Fruit fly (Drosophila melanogaster) whole organism, adult: Measurements from ENCODE around the gene CG5013.

ENCODE experiments used
- CG11617 ChIP-seq: fragments of 200-800 bp; sonication (Bioruptor generic); optimal IDR thresholded peaks from 2 replicates; lab custom pipeline; 2017; ENCODE audit warnings: mild to moderate bottlenecking, missing biosample characterization, missing genetic modification reagents, missing genetic modification characterization
- CG12768 ChIP-seq: fragments of 200-800 bp; sonication (Bioruptor generic); optimal IDR thresholded peaks from 2 replicates; lab custom pipeline; 2017; ENCODE audit warnings: missing biosample characterization, missing genetic modification characterization, mild to moderate bottlenecking, moderate library complexity, missing genetic modification reagents
- CG14711 ChIP-seq: fragments of 200-800 bp; sonication (Bioruptor generic); optimal IDR thresholded peaks from 2 replicates; lab custom pipeline; 2018; ENCODE audit warnings: missing biosample characterization, mild to moderate bottlenecking, missing genetic modification characterization, moderate library complexity
- CG1620 ChIP-seq: fragments of 200-800 bp; sonication (Bioruptor generic); optimal IDR thresholded peaks from 2 replicates; lab custom pipeline; 2016; ENCODE audit warnings: missing biosample characterization, missing genetic modification characterization
- CG33017 ChIP-seq: fragments of 200-800 bp; sonication (Bioruptor generic); optimal IDR thresholded peaks from 2 replicates; lab custom pipeline; 2018; ENCODE audit warnings: missing biosample characterization, mild to moderate bottlenecking, missing genetic modification characterization, moderate library complexity
- CG5204 ChIP-seq: fragments of 200-800 bp; sonication (Bioruptor generic); optimal IDR thresholded peaks from 2 replicates; lab custom pipeline; 2016; ENCODE audit warnings: missing biosample characterization, missing genetic modification characterization
- CG7045 ChIP-seq: fragments of 200-800 bp; sonication (Bioruptor generic); optimal IDR thresholded peaks from 2 replicates; lab custom pipeline; 2017; ENCODE audit warnings: missing biosample characterization, mild to moderate bottlenecking, missing genetic modification characterization
- CG7101 ChIP-seq: fragments of 200-800 bp; sonication (Bioruptor generic); optimal IDR thresholded peaks from 2 replicates; lab custom pipeline; 2018; ENCODE audit warnings: missing biosample characterization, mild to moderate bottlenecking, missing genetic modification characterization, moderate library complexity
- Clk ChIP-seq: fragments of 200-800 bp; sonication (Bioruptor generic); optimal IDR thresholded peaks from 2 replicates; lab custom pipeline; 2017; ENCODE audit warnings: missing biosample characterization, missing genetic modification characterization
- Crg-1 ChIP-seq: fragments of 200-800 bp; sonication (Bioruptor generic); optimal IDR thresholded peaks from 2 replicates; lab custom pipeline; 2016; ENCODE audit warnings: missing biosample characterization, missing genetic modification characterization
- Hr96 ChIP-seq: fragments of 200-800 bp; sonication (Bioruptor generic); optimal IDR thresholded peaks from 2 replicates; lab custom pipeline; 2016; ENCODE audit warnings: missing biosample characterization, missing genetic modification characterization
- Mnt ChIP-seq: fragments of 200-800 bp; sonication (Bioruptor generic); optimal IDR thresholded peaks from 2 replicates; lab custom pipeline; 2016; ENCODE audit warnings: missing biosample characterization, mild to moderate bottlenecking, missing genetic modification characterization
- bab1 ChIP-seq: fragments of 200-800 bp; sonication (Bioruptor generic); optimal IDR thresholded peaks from 3 replicates; lab custom pipeline; 2019; ENCODE audit warnings: missing biosample characterization, mild to moderate bottlenecking, missing genetic modification characterization, moderate library complexity
- cic ChIP-seq: fragments of 200-800 bp; sonication (Bioruptor generic); optimal IDR thresholded peaks from 2 replicates; lab custom pipeline; 2017; ENCODE audit warnings: missing biosample characterization, mild to moderate bottlenecking, missing genetic modification characterization, moderate library complexity
- cnc ChIP-seq, 2 experiments: fragments of >200 bp; optimal IDR thresholded peaks; 2 replicates each; lab custom pipeline; 2017
- kay ChIP-seq: fragments of 200-800 bp; sonication (Bioruptor generic); peaks from one replicate; lab custom pipeline; 2016; ENCODE audit warnings: missing biosample characterization, missing genetic modification characterization, borderline replicate concordance
- ovo ChIP-seq: fragments of 200-800 bp; sonication (Bioruptor generic); optimal IDR thresholded peaks from 2 replicates; lab custom pipeline; 2016; ENCODE audit warnings: missing biosample characterization, missing genetic modification characterization
- pad ChIP-seq: fragments of 200-800 bp; sonication (Bioruptor generic); optimal IDR thresholded peaks from 3 replicates; lab custom pipeline; 2017; ENCODE audit warnings: missing biosample characterization, missing genetic modification characterization, mild to moderate bottlenecking, moderate library complexity, missing genetic modification reagents
- tj ChIP-seq: fragments of 200-800 bp; sonication (Bioruptor generic); optimal IDR thresholded peaks from 3 replicates; lab custom pipeline; 2017; ENCODE audit warnings: missing biosample characterization, mild to moderate bottlenecking, missing genetic modification characterization, moderate library complexity

Gene CG5013

DNA sequence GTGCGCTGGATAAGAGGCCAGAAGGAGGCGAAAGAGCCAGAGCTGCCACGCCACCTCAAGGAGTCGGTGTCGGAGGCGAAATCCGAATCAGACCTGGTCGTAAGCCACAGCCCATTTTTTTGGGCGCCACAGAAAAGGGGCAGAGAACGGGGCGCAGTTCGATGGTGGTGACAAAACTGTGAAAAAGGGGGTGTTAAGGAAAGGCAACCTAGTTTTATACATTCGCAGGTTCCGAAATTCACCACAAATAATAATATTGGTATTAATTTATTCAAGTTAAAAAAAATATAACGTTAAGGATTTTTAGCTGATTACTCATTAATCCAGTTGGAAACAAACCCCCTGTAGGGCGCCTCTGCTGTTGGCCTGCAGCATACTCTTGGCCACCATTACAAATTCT, 25.8 kb upstream of the CG5013 start:
- no peak for TF ChIP-seq Mnt (GFP tag; lab: Kevin White, UChicago)
- no peak for TF ChIP-seq Crg-1 (GFP tag; lab: Kevin White, UChicago)
- TF ChIP-seq CG12768 (GFP tag; lab: Kevin White, UChicago): no peak
- TF ChIP-seq CG7045 (GFP tag; lab: Kevin White, UChicago): no peak

- TF ChIP-seq kay (GFP tag; lab: Kevin White, UChicago): no peak
- no peak for TF ChIP-seq CG11617
- no peak for TF ChIP-seq CG7045 (GFP tag; lab: Kevin White, UChicago)
Observed at dm6 chr3R:16024110-16024509, 25.4 kb upstream of the CG5013 start.

- TF ChIP-seq ovo (GFP tag; lab: Kevin White, UChicago): peak; percentile 3
- TF ChIP-seq Hr96 (GFP tag; lab: Kevin White, UChicago): no peak
- TF ChIP-seq cnc (optimal IDR thresholded peaks at IDR 0.05; lab: Kevin White, UChicago): no peak
- no peak for TF ChIP-seq Mnt (GFP tag; lab: Kevin White, UChicago)
- no peak for TF ChIP-seq cic (GFP tag; lab: Kevin White, UChicago)
- no peak for TF ChIP-seq CG7045 (GFP tag; lab: Kevin White, UChicago)
- no peak for TF ChIP-seq CG7101 (tag; lab: Kevin White, UChicago)
- TF ChIP-seq pad (GFP tag; lab: Kevin White, UChicago): peak; percentile 37
- TF ChIP-seq Crg-1 (GFP tag; lab: Kevin White, UChicago): no peak
- no peak for TF ChIP-seq CG14711
- TF ChIP-seq kay (GFP tag; lab: Kevin White, UChicago): no peak
- TF ChIP-seq CG33017: no peak
- no peak for TF ChIP-seq tj (GFP tag; lab: Kevin White, UChicago)
- no peak for TF ChIP-seq Clk (GFP tag; lab: Kevin White, UChicago)
Observed at dm6 chr3R:16025587-16026223, 23.8 kb upstream of the CG5013 start, which contains the start of gene pnr. Gene pnr (plus strand): TSS chr3R:16026079.

- TF ChIP-seq Crg-1 (GFP tag; lab: Kevin White, UChicago) (no peak), Mnt (GFP tag; lab: Kevin White, UChicago) (no peak), CG5204 (GFP tag; lab: Kevin White, UChicago) (no peak), CG12768 (GFP tag; lab: Kevin White, UChicago) (no peak), CG11617 (no peak), CG1620 (GFP tag; lab: Kevin White, UChicago) (no peak), CG14711 (no peak), bab1 (GFP tag; lab: Kevin White, UChicago) (no peak)
Observed at dm6 chr3R:16028651-16029050, 20.8 kb upstream of the CG5013 start.

DNA sequence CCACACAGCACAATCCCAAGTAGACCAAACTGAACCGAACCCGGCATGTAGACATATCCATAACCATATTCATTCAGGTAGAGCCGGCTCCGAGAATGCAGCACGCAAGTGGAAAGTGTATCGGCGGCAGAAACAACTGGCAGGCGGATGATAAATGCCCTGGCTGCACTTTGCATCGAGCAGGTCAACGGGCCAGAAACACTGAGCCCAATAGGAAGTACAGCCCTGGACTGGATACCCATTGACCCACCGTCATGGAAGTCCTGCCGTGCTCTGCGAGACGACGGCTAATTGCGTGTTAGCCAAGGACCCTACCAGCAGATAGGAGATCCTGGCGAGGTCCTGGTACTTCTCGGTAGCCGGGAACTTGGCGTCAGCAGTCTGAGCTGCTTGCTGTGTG, 19.9 kb upstream of the CG5013 start:
- TF ChIP-seq CG12768 (GFP tag; lab: Kevin White, UChicago): no peak
- no peak for TF ChIP-seq ovo (GFP tag; lab: Kevin White, UChicago)
- TF ChIP-seq kay (GFP tag; lab: Kevin White, UChicago): no peak
- no peak for TF ChIP-seq Clk (GFP tag; lab: Kevin White, UChicago)
- TF ChIP-seq cic (GFP tag; lab: Kevin White, UChicago): no peak
- no peak for TF ChIP-seq cnc (optimal IDR thresholded peaks at IDR 0.05; lab: Kevin White, UChicago)
- no peak for TF ChIP-seq CG11617
- TF ChIP-seq CG5204 (GFP tag; lab: Kevin White, UChicago): no peak

- no peak for TF ChIP-seq ovo (GFP tag; lab: Kevin White, UChicago)
- no peak for TF ChIP-seq CG11617
- TF ChIP-seq Crg-1 (GFP tag; lab: Kevin White, UChicago): no peak
- no peak for TF ChIP-seq pad (GFP tag; lab: Kevin White, UChicago)
- TF ChIP-seq cic (GFP tag; lab: Kevin White, UChicago): no peak
- TF ChIP-seq CG7101 (tag; lab: Kevin White, UChicago): no peak
- TF ChIP-seq CG12768 (GFP tag; lab: Kevin White, UChicago): no peak
- TF ChIP-seq Clk (GFP tag; lab: Kevin White, UChicago): no peak
- no peak for TF ChIP-seq Hr96 (GFP tag; lab: Kevin White, UChicago)
- TF ChIP-seq CG5204 (GFP tag; lab: Kevin White, UChicago): no peak
- no peak for TF ChIP-seq CG7045 (GFP tag; lab: Kevin White, UChicago)
- no peak for TF ChIP-seq CG1620 (GFP tag; lab: Kevin White, UChicago)
- no peak for TF ChIP-seq cnc (optimal IDR thresholded peaks at IDR 0.05; lab: Kevin White, UChicago)
Observed at dm6 chr3R:16030445-16030844, 19.0 kb upstream of the CG5013 start.

dm6 chr3R:16033727-16034126, 15.7 kb upstream of the CG5013 start:
- TF ChIP-seq CG5204 (GFP tag; lab: Kevin White, UChicago) (no peak), CG33017 (no peak), Mnt (GFP tag; lab: Kevin White, UChicago) (no peak), CG7045 (GFP tag; lab: Kevin White, UChicago) (no peak)
